Fruit fly (Drosophila melanogaster): ENCODE measurements around the gene CG7179.

Gene CG7179

dm6 chr2L:7746975-7747374, 30.9 kb downstream of the CG7179 start, which contains the start of gene ATPsynGL:
TSS of gene ATPsynGL (plus strand) at chr2L:7747275.
- TF ChIP-seq sage (GFP tag; optimal IDR thresholded peaks at IDR 0.05) (no peak), ey (GFP tag; optimal IDR thresholded peaks at IDR 0.05) (no peak), Myc (optimal IDR thresholded peaks at IDR 0.05) (no peak), CrebA (GFP tag; optimal IDR thresholded peaks at IDR 0.05; ENCODE audit: borderline replicate concordance) (no peak), brk (GFP tag; optimal IDR thresholded peaks at IDR 0.05) (no peak), Hr78 (GFP tag; optimal IDR thresholded peaks at IDR 0.05) (no peak), dmrt93B (GFP tag; optimal IDR thresholded peaks at IDR 0.05) (no peak), Vsx2 (GFP tag; optimal IDR thresholded peaks at IDR 0.05; ENCODE audit: partially characterized antibody) (no peak), dl (GFP tag; optimal IDR thresholded peaks at IDR 0.05; ENCODE audit: insufficient read depth in 1 of 2, partially characterized antibody in 2 of 2) (no peak), fru (GFP tag; optimal IDR thresholded peaks at IDR 0.05) (no peak), Abd-B (GFP tag; optimal IDR thresholded peaks at IDR 0.05) (no peak), tai (GFP tag; optimal IDR thresholded peaks at IDR 0.05) (no peak), rgr (GFP tag; optimal IDR thresholded peaks at IDR 0.05) (no peak), jim (GFP tag; optimal IDR thresholded peaks at IDR 0.05) (no peak), Jra (GFP tag; optimal IDR thresholded peaks at IDR 0.05) (no peak), psq (GFP tag; optimal IDR thresholded peaks at IDR 0.05) (no peak), lola (GFP tag; optimal IDR thresholded peaks at IDR 0.05) (no peak), GATAd (GFP tag; optimal IDR thresholded peaks at IDR 0.05) (no peak)

- TF ChIP-seq OdsH (GFP tag; optimal IDR thresholded peaks at IDR 0.05) (no peak), tai (GFP tag; optimal IDR thresholded peaks at IDR 0.05) (no peak), HLH106 (tag; optimal IDR thresholded peaks at IDR 0.05) (no peak), N (GFP tag; optimal IDR thresholded peaks at IDR 0.05) (no peak), GATAd (GFP tag; optimal IDR thresholded peaks at IDR 0.05) (no peak), CrebA (GFP tag; optimal IDR thresholded peaks at IDR 0.05; ENCODE audit: borderline replicate concordance) (no peak), fru (GFP tag; optimal IDR thresholded peaks at IDR 0.05) (no peak), Jra (GFP tag; optimal IDR thresholded peaks at IDR 0.05) (no peak), dl (GFP tag; optimal IDR thresholded peaks at IDR 0.05; ENCODE audit: insufficient read depth in 1 of 2, partially characterized antibody in 2 of 2) (no peak), jim (GFP tag; optimal IDR thresholded peaks at IDR 0.05) (no peak), Vsx2 (GFP tag; optimal IDR thresholded peaks at IDR 0.05; ENCODE audit: partially characterized antibody) (no peak), sv (GFP tag; optimal IDR thresholded peaks at IDR 0.05) (no peak), dmrt93B (GFP tag; optimal IDR thresholded peaks at IDR 0.05) (no peak), Sp1 (GFP tag; optimal IDR thresholded peaks at IDR 0.05) (no peak), woc (GFP tag; optimal IDR thresholded peaks at IDR 0.05) (no peak), pan (optimal IDR thresholded peaks at IDR 0.05) (no peak)
Observed at dm6 chr2L:7744739-7745138, 33.1 kb downstream of the CG7179 start, which contains the start of gene CG7214. TSS of gene CG7214 (minus strand) at chr2L:7744839.

dm6 chr2L:7744208-7744607, 33.6 kb downstream of the CG7179 start:
- TF ChIP-seq Dif (GFP tag; optimal IDR thresholded peaks at IDR 0.05; ENCODE audit: partially characterized antibody) (no peak), HLH106 (tag; optimal IDR thresholded peaks at IDR 0.05) (no peak), Hr83 (GFP tag; optimal IDR thresholded peaks at IDR 0.05; ENCODE audit: poor library complexity, severe bottlenecking) (no peak), Hnf4 (GFP tag; optimal IDR thresholded peaks at IDR 0.05) (no peak), N (GFP tag; optimal IDR thresholded peaks at IDR 0.05) (no peak), sage (GFP tag; optimal IDR thresholded peaks at IDR 0.05) (no peak), CG32264 (GFP tag; optimal IDR thresholded peaks at IDR 0.05) (no peak), ey (GFP tag; optimal IDR thresholded peaks at IDR 0.05) (no peak), Abd-B (GFP tag; optimal IDR thresholded peaks at IDR 0.05) (no peak), pan (optimal IDR thresholded peaks at IDR 0.05) (no peak), lola (GFP tag; optimal IDR thresholded peaks at IDR 0.05) (no peak), Rel (GFP tag; optimal IDR thresholded peaks at IDR 0.05) (no peak), Rel (tag; optimal IDR thresholded peaks at IDR 0.05) (no peak), Vsx2 (GFP tag; optimal IDR thresholded peaks at IDR 0.05; ENCODE audit: partially characterized antibody) (no peak), fru (GFP tag; optimal IDR thresholded peaks at IDR 0.05) (no peak), Hr78 (GFP tag; optimal IDR thresholded peaks at IDR 0.05) (no peak), Myc (optimal IDR thresholded peaks at IDR 0.05) (no peak)

dm6 chr2L:7741437-7741836, 36.4 kb downstream of the CG7179 start, which contains the start of gene Acp1:
TSS of gene Acp1 (minus strand) at chr2L:7741537.
- TF ChIP-seq Hr83 (GFP tag; optimal IDR thresholded peaks at IDR 0.05; ENCODE audit: poor library complexity, severe bottlenecking), result no peak
- no peak for TF ChIP-seq Rel (GFP tag; optimal IDR thresholded peaks at IDR 0.05)
- TF ChIP-seq Rel (tag; optimal IDR thresholded peaks at IDR 0.05), result no peak
- no peak for TF ChIP-seq N (GFP tag; optimal IDR thresholded peaks at IDR 0.05)
- TF ChIP-seq Mio (GFP tag; optimal IDR thresholded peaks at IDR 0.05), result no peak
- no peak for TF ChIP-seq woc (GFP tag; optimal IDR thresholded peaks at IDR 0.05)
